Fruit fly (Drosophila melanogaster) S2 (cell line): ENCODE measurements around the gene CG6678.

Experiments
- CG8478 ChIP-seq: fragments of >200 bp; optimal IDR thresholded peaks from 2 replicates; lab custom pipeline; 2018
- CTCF ChIP-seq, 2 experiments: fragments of >200 bp; optimal IDR thresholded peaks; 2 replicates each; lab custom pipeline; 2018

The CG6678 gene

dm6 chr3R:21940884-21941390 lies 54.1 kb downstream of the CG6678 start:
- no peak for TF ChIP-seq CTCF (optimal IDR thresholded peaks at IDR 0.05; lab: Kevin White, UChicago)
- no peak for TF ChIP-seq CG8478

dm6 chr3R:21941426-21941924 lies 54.6 kb downstream of the CG6678 start:
- TF ChIP-seq CTCF (optimal IDR thresholded peaks at IDR 0.05; lab: Kevin White, UChicago): no peak
- no peak for TF ChIP-seq CG8478

dm6 chr3R:21943982-21944627 lies 57.3 kb downstream of the CG6678 start:
- no peak for TF ChIP-seq CG8478
- no peak for TF ChIP-seq CTCF (optimal IDR thresholded peaks at IDR 0.05; lab: Kevin White, UChicago)

- TF ChIP-seq CTCF (optimal IDR thresholded peaks at IDR 0.05; lab: Kevin White, UChicago) (no peak), CG8478 (no peak)
Observed at dm6 chr3R:21944666-21945065, 57.8 kb downstream of the CG6678 start.

- TF ChIP-seq CTCF (optimal IDR thresholded peaks at IDR 0.05; lab: Kevin White, UChicago) (no peak), CG8478 (no peak)
Observed at dm6 chr3R:21945754-21946153, 58.9 kb downstream of the CG6678 start.

- TF ChIP-seq CTCF (optimal IDR thresholded peaks at IDR 0.05; lab: Kevin White, UChicago) (no peak), CG8478 (no peak)
Observed at dm6 chr3R:21948081-21948480, 61.3 kb downstream of the CG6678 start.

dm6 chr3R:21948691-21949560 lies 62.1 kb downstream of the CG6678 start, which contains the start of gene Eip93F:
Eip93F (plus strand) TSS chr3R:21949114.
- no peak for TF ChIP-seq CTCF (optimal IDR thresholded peaks at IDR 0.05; lab: Kevin White, UChicago)
- TF ChIP-seq CG8478: no peak

dm6 chr3R:21949561-21949862 lies 62.7 kb downstream of the CG6678 start:
- TF ChIP-seq CTCF (optimal IDR thresholded peaks at IDR 0.05; lab: Kevin White, UChicago) (no peak), CG8478 (no peak)

dm6 chr3R:21951386-21951785 lies 64.6 kb downstream of the CG6678 start:
- no peak for TF ChIP-seq CG8478
- TF ChIP-seq CTCF (optimal IDR thresholded peaks at IDR 0.05; lab: Kevin White, UChicago): no peak

dm6 chr3R:21954056-21954650 lies 67.3 kb downstream of the CG6678 start:
- no peak for TF ChIP-seq CTCF (optimal IDR thresholded peaks at IDR 0.05; lab: Kevin White, UChicago)
- TF ChIP-seq CG8478: no peak

dm6 chr3R:21956340-21956739 lies 69.5 kb downstream of the CG6678 start:
- TF ChIP-seq CG8478 (no peak), CTCF (optimal IDR thresholded peaks at IDR 0.05; lab: Kevin White, UChicago) (no peak)
